Fruit fly (Drosophila melanogaster): ENCODE data around the gene CG9117.

Gene CG9117

DNA sequence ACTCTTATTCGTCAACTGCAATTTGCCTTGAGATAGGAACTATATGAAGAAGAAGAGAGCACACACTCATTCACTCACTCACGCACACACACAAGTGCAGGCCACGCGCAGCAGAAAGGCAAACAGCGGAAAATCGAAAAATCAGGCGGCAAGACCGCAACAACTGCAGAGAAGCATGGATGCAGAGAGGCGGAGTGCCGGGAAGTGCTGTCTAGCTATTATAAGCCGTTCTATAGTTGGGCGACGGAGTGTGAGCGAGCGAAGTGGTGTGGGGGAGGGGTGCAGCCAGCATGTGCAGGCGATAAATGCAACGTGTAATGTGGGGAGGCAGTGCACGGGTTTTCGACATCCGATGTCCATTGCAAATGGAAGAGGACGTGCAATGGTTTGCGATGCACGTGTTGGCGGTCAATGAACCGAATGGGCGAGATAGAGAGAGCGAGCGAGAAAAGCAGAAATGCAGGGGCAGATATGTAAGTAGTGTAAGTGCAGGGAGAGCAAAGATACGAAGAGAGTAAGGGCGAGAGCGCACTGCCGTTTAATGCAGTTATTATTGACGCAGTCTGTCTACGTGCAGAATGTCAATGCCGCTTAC is 41.2 kb upstream of the CG9117 start:
- no peak for TF ChIP-seq Dfd (GFP tag; optimal IDR thresholded peaks at IDR 0.05)
- no peak for TF ChIP-seq ey (GFP tag; optimal IDR thresholded peaks at IDR 0.05)
- peak; percentile 30 for TF ChIP-seq Dif (GFP tag; optimal IDR thresholded peaks at IDR 0.05; ENCODE audit: partially characterized antibody)
- peak; percentile 0 to 19 for TF ChIP-seq dl (GFP tag; optimal IDR thresholded peaks at IDR 0.05; ENCODE audit: insufficient read depth in 1 of 2, partially characterized antibody in 2 of 2)
- TF ChIP-seq CrebA (GFP tag; optimal IDR thresholded peaks at IDR 0.05; ENCODE audit: borderline replicate concordance), result no peak
- peak; percentile 57 for TF ChIP-seq psq (GFP tag; optimal IDR thresholded peaks at IDR 0.05)
- no peak for TF ChIP-seq dmrt93B (GFP tag; optimal IDR thresholded peaks at IDR 0.05)
- no peak for TF ChIP-seq woc (GFP tag; optimal IDR thresholded peaks at IDR 0.05)
- TF ChIP-seq Rel (GFP tag; optimal IDR thresholded peaks at IDR 0.05), result no peak
- TF ChIP-seq Rel (tag; optimal IDR thresholded peaks at IDR 0.05), result peak; percentile 17
- TF ChIP-seq rgr (GFP tag; optimal IDR thresholded peaks at IDR 0.05), result no peak
- peak; percentile 95 for TF ChIP-seq tai (GFP tag; optimal IDR thresholded peaks at IDR 0.05)
- peak; percentile 31 for TF ChIP-seq h (GFP tag; optimal IDR thresholded peaks at IDR 0.05)
- peak; percentile 23 for TF ChIP-seq Sp1 (GFP tag; optimal IDR thresholded peaks at IDR 0.05)

DNA sequence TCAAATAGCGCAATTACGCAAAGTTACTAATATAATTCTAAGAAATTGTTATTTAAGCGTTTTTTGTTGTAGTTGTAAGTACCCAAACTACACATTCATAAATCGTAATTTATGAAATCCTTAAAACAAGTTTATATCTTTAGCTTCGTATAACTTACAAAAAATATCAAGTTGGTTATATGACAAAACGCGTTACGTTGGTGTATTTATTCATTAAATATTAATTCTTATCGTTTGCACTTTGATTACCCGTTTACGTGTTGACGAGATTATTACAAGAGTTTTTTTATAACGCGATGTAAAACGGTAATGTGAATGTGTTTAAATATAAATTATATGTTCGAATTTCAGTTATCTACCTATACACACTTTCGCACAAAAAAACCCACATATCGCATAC is 39.9 kb upstream of the CG9117 start:
- no peak for TF ChIP-seq Jra (GFP tag; optimal IDR thresholded peaks at IDR 0.05)
- no peak for TF ChIP-seq CrebA (GFP tag; optimal IDR thresholded peaks at IDR 0.05; ENCODE audit: borderline replicate concordance)
- TF ChIP-seq h (GFP tag; optimal IDR thresholded peaks at IDR 0.05), result no peak
- no peak for TF ChIP-seq N (GFP tag; optimal IDR thresholded peaks at IDR 0.05)
- TF ChIP-seq jim (GFP tag; optimal IDR thresholded peaks at IDR 0.05), result no peak

DNA sequence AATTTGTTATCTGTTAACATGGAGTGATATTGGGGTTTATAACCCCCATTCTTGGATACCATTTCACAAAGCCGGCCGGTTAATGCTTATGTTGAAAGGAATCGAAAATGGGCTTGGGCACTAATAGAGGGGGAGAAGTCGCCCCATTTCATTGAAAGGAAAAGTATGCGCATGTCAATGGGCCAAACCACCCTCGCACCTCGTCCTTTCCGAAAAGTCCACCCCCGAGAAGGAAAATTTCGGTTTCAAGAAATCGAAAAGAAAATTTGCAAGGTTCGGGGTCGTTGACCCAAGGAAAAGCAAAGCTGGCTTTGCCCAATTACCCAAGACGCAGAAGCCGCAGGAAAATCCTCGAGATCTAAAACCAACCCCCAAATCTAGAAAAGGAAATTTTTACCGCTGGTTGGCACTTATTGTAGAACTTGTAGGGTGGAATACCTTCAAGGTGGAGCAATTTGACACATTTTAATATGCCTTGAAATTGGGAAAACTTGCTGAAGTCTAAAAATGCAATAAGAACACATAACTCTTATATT is 39.2 kb upstream of the CG9117 start:
- no peak for TF ChIP-seq CrebA (GFP tag; optimal IDR thresholded peaks at IDR 0.05; ENCODE audit: borderline replicate concordance)
- no peak for TF ChIP-seq dl (GFP tag; optimal IDR thresholded peaks at IDR 0.05; ENCODE audit: insufficient read depth in 1 of 2, partially characterized antibody in 2 of 2)
- no peak for TF ChIP-seq Rel (GFP tag; optimal IDR thresholded peaks at IDR 0.05)
- TF ChIP-seq Rel (tag; optimal IDR thresholded peaks at IDR 0.05), result no peak
- TF ChIP-seq foxo (GFP tag; optimal IDR thresholded peaks at IDR 0.05), result no peak

DNA sequence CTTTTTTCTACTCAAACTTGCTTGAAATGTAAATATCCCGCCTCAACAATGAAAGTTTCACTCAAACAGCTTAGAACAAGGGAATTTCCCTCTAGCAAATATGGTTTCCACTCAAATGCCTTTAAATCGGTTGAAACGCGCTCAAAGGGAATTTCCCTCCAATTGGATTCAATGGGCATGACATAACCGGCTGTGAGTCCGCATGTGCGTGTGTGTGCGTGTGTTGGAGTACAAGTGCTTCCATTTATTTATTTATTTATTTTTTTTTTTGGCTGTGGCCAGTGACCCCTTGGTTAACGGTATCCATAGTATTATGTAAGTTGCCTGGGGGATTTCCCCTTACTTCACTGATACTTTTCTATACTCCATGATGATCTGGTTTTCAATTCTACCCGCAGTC is 38.4 kb upstream of the CG9117 start:
- no peak for TF ChIP-seq Mio (GFP tag; optimal IDR thresholded peaks at IDR 0.05)
- no peak for TF ChIP-seq CrebA (GFP tag; optimal IDR thresholded peaks at IDR 0.05; ENCODE audit: borderline replicate concordance)
- TF ChIP-seq Rel (GFP tag; optimal IDR thresholded peaks at IDR 0.05), result no peak
- peak; percentile 69 for TF ChIP-seq Rel (tag; optimal IDR thresholded peaks at IDR 0.05)

dm6 chr2L:6075345-6075744 is 37.6 kb upstream of the CG9117 start:
- TF ChIP-seq Abd-B (GFP tag; optimal IDR thresholded peaks at IDR 0.05) (no peak), dmrt93B (GFP tag; optimal IDR thresholded peaks at IDR 0.05) (no peak), N (GFP tag; optimal IDR thresholded peaks at IDR 0.05) (no peak), dl (GFP tag; optimal IDR thresholded peaks at IDR 0.05; ENCODE audit: insufficient read depth in 1 of 2, partially characterized antibody in 2 of 2) (no peak), br (GFP tag; optimal IDR thresholded peaks at IDR 0.05) (no peak), Hr83 (GFP tag; optimal IDR thresholded peaks at IDR 0.05; ENCODE audit: poor library complexity, severe bottlenecking) (no peak), psq (GFP tag; optimal IDR thresholded peaks at IDR 0.05) (no peak), Hnf4 (GFP tag; optimal IDR thresholded peaks at IDR 0.05) (no peak), CG9705 (GFP tag; optimal IDR thresholded peaks at IDR 0.05) (no peak), GATAd (GFP tag; optimal IDR thresholded peaks at IDR 0.05) (no peak), woc (GFP tag; optimal IDR thresholded peaks at IDR 0.05) (no peak), Mio (GFP tag; optimal IDR thresholded peaks at IDR 0.05) (no peak), fru (GFP tag; optimal IDR thresholded peaks at IDR 0.05) (no peak), ey (GFP tag; optimal IDR thresholded peaks at IDR 0.05) (no peak), brk (GFP tag; optimal IDR thresholded peaks at IDR 0.05) (no peak), Dfd (GFP tag; optimal IDR thresholded peaks at IDR 0.05) (no peak), Sp1 (GFP tag; optimal IDR thresholded peaks at IDR 0.05) (no peak), Myc (optimal IDR thresholded peaks at IDR 0.05) (no peak), foxo (GFP tag; optimal IDR thresholded peaks at IDR 0.05) (no peak), OdsH (GFP tag; optimal IDR thresholded peaks at IDR 0.05) (no peak)
